Worm (Caenorhabditis elegans) whole organism, L4/young adult: ENCODE measurements around the gene cnnm-1.

Experiments
- W03F9.2 ChIP-seq: fragments of 150-350 bp; optimal IDR thresholded peaks from 2 replicates; lab custom pipeline; 2014; ENCODE audit warnings: missing biosample characterization, missing genetic modification characterization
- him-1 ChIP-seq: sonication (generic microtip); optimal IDR thresholded peaks from 2 replicates; lab custom pipeline; 2016; ENCODE audit warnings: missing genotype, missing genetic modification reagents, missing genetic modification characterization, missing compliant biosample characterization

DNA sequence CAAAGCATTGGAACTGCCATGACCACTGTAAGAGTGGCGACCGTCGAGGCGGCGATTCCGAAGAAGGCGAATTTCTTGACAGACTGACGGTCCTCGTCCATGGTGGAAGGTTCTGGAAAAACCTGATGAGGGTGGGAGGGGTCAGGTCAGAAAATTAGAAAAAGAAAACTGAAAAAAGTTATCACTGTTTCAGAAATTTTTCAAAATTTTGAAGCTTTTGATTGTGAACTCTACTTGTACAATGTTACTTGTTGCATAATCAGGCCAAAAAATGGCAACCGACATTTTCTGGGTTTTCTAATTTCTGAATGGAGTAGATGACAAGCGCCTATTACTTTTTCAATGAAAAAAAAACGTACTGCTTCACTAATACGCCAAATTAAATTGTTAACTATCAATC is 23.0 kb downstream of the cnnm-1 start, which contains the start of gene col-138:
- TF ChIP-seq W03F9.2 (no peak), him-1 (tag; lab: Kevin White, UChicago) (no peak)
